1 fruit fly cellular context compared by ENCODE assay signal in genomic region chrX:12090195-12090784, dm6.
TF ChIP-seq lines count a peak whose summit lies in the region.

No protein-coding gene starts in this region.

TF ChIP-seq in whole organism, embryonic, 481 proteins besides CTCF, POLR2A, EP300 and RAD21 (continued from another document and continues in another):
- TF ChIP-seq CG13123 (GFP tag; optimal IDR thresholded peaks at IDR 0.05; lab: Kevin White, UChicago) (no peak), esg (GFP tag; conservative IDR thresholded peaks at IDR 0.05; lab: Robert Waterston, UW) (no peak), ara (GFP tag; IDR thresholded peaks at IDR 0.05; lab: Robert Waterston, UW) (no peak), sd (tag; optimal IDR thresholded peaks at IDR 0.05; lab: Kevin White, UChicago) (no peak), fd3F (GFP tag; optimal IDR thresholded peaks at IDR 0.05; lab: Kevin White, UChicago) (no peak), slou (GFP tag; optimal IDR thresholded peaks at IDR 0.05; lab: Kevin White, UChicago) (no peak), CG7786 (GFP tag; optimal IDR thresholded peaks at IDR 0.05; lab: Kevin White, UChicago) (no peak), CG15601 (tag; optimal IDR thresholded peaks at IDR 0.05; lab: Kevin White, UChicago) (no peak), ac (GFP tag; optimal IDR thresholded peaks at IDR 0.05; lab: Kevin White, UChicago) (no peak), CG15696 (tag; optimal IDR thresholded peaks at IDR 0.05; lab: Kevin White, UChicago) (peak; percentile 48), B-H1 (GFP tag; IDR thresholded peaks at IDR 0.05; lab: Robert Waterston, UW) (no peak), CG7556 (GFP tag; optimal IDR thresholded peaks at IDR 0.05; lab: Kevin White, UChicago) (peak; percentile 40), CG2712 (tag; optimal IDR thresholded peaks at IDR 0.05; lab: Kevin White, UChicago) (peak; percentile 53), CG9437 (GFP tag; optimal IDR thresholded peaks at IDR 0.05; lab: Kevin White, UChicago) (peak; percentile 18), NFAT (GFP tag; IDR thresholded peaks at IDR 0.05; lab: Robert Waterston, UW) (no peak), da (GFP tag; optimal IDR thresholded peaks at IDR 0.05; lab: Kevin White, UChicago) (no peak), ken (GFP tag; IDR thresholded peaks at IDR 0.05; lab: Robert Waterston, UW) (no peak), CG33557 (GFP tag; optimal IDR thresholded peaks at IDR 0.05; lab: Kevin White, UChicago) (peak; percentile 8), Taf1 (GFP tag; IDR thresholded peaks at IDR 0.05; lab: Robert Waterston, UW) (no peak), scrt (GFP tag; optimal IDR thresholded peaks at IDR 0.05; lab: Kevin White, UChicago) (no peak), Dip2 (GFP tag; IDR thresholded peaks at IDR 0.05; lab: Robert Waterston, UW) (no peak), Spps (tag; optimal IDR thresholded peaks at IDR 0.05; lab: Kevin White, UChicago) (peak; percentile 26), CG2889 (GFP tag; IDR thresholded peaks at IDR 0.05; lab: Robert Waterston, UW) (no peak), CG11085 (GFP tag; IDR thresholded peaks at IDR 0.05; lab: Robert Waterston, UW) (no peak), stwl (tag; optimal IDR thresholded peaks at IDR 0.05; lab: Kevin White, UChicago) (no peak), jigr1 (GFP tag; IDR thresholded peaks at IDR 0.05; lab: Robert Waterston, UW) (no peak), sens (GFP tag; lab: Kevin White, UChicago) (peak; percentile 47), CG16863 (GFP tag; optimal IDR thresholded peaks at IDR 0.05; lab: Kevin White, UChicago) (no peak), CG11504 (tag; optimal IDR thresholded peaks at IDR 0.05; lab: Kevin White, UChicago) (peak; percentile 50), tgo (GFP tag; IDR thresholded peaks at IDR 0.05; lab: Robert Waterston, UW) (no peak), CG12942 (GFP tag; optimal IDR thresholded peaks at IDR 0.05; lab: Kevin White, UChicago) (no peak), CG18262 (tag; optimal IDR thresholded peaks at IDR 0.05; lab: Kevin White, UChicago) (peak; percentile 59), CG31441 (GFP tag; IDR thresholded peaks at IDR 0.05; lab: Robert Waterston, UW) (0 out of 2 replicates have a peak, but pooled peaks have one; percentile 21), CG3995 (GFP tag; optimal IDR thresholded peaks at IDR 0.05; lab: Kevin White, UChicago) (no peak), Hr3 (GFP tag; optimal IDR thresholded peaks at IDR 0.05; lab: Kevin White, UChicago) (no peak), Hand (GFP tag; optimal IDR thresholded peaks at IDR 0.05; lab: Kevin White, UChicago) (no peak), lov (optimal IDR thresholded peaks at IDR 0.05; lab: Kevin White, UChicago) (no peak), lov (GFP tag; IDR thresholded peaks at IDR 0.05; lab: Robert Waterston, UW) (no peak), ems (GFP tag; optimal IDR thresholded peaks at IDR 0.05; lab: Kevin White, UChicago) (no peak), otp (GFP tag; IDR thresholded peaks at IDR 0.05; lab: Robert Waterston, UW) (no peak), CG17361 (GFP tag; IDR thresholded peaks at IDR 0.05; lab: Robert Waterston, UW) (peak; percentile 54; the same call in 2 of the 3 replicates), HHEX (GFP tag; optimal IDR thresholded peaks at IDR 0.05; lab: Kevin White, UChicago) (no peak), CG13424 (tag; optimal IDR thresholded peaks at IDR 0.05; lab: Kevin White, UChicago) (peak; percentile 10), CG1603 (tag; optimal IDR thresholded peaks at IDR 0.05; lab: Kevin White, UChicago) (no peak), CG15073 (GFP tag; optimal IDR thresholded peaks at IDR 0.05; lab: Kevin White, UChicago) (no peak), D19A (tag; optimal IDR thresholded peaks at IDR 0.05; lab: Kevin White, UChicago) (peak; percentile 29), nom (GFP tag; optimal IDR thresholded peaks at IDR 0.05; lab: Kevin White, UChicago) (no peak), gsb (GFP tag; IDR thresholded peaks at IDR 0.05; lab: Robert Waterston, UW) (no peak), CG8478 (optimal IDR thresholded peaks at IDR 0.05; lab: Kevin White, UChicago) (no peak), gcm (GFP tag; optimal IDR thresholded peaks at IDR 0.05; lab: Kevin White, UChicago) (peak; percentile 4), CG10979 (tag; optimal IDR thresholded peaks at IDR 0.05; lab: Kevin White, UChicago) (peak; percentile 64), CrebB (tag; optimal IDR thresholded peaks at IDR 0.05; lab: Kevin White, UChicago) (no peak), CG10267 (tag; optimal IDR thresholded peaks at IDR 0.05; lab: Kevin White, UChicago) (peak; percentile 42), CG17328 (GFP tag; IDR thresholded peaks at IDR 0.05; lab: Robert Waterston, UW) (peak; percentile 33; the same call in 1 of the 2 replicates), lola (GFP tag; optimal IDR thresholded peaks at IDR 0.05; lab: Kevin White, UChicago) (peak in 1 of 3 experiments; percentile 54), Rx (GFP tag; IDR thresholded peaks at IDR 0.05; lab: Robert Waterston, UW) (no peak), Fer1 (GFP tag; optimal IDR thresholded peaks at IDR 0.05; lab: Kevin White, UChicago) (no peak), Deaf1 (tag; optimal IDR thresholded peaks at IDR 0.05; lab: Kevin White, UChicago) (peak; percentile 8), Hr51 (GFP tag; optimal IDR thresholded peaks at IDR 0.05; lab: Kevin White, UChicago) (peak in 1 of 2 experiments; percentile 19), klu (GFP tag; IDR thresholded peaks at IDR 0.05; lab: Robert Waterston, UW) (no peak), ewg (GFP tag; optimal IDR thresholded peaks at IDR 0.05; lab: Kevin White, UChicago) (no peak), CoRest (tag; optimal IDR thresholded peaks at IDR 0.05; lab: Kevin White, UChicago) (peak; percentile 37), CG3065 (GFP tag; optimal IDR thresholded peaks at IDR 0.05; lab: Kevin White, UChicago) (no peak), NC2β (GFP tag; optimal IDR thresholded peaks at IDR 0.05; lab: Kevin White, UChicago) (no peak), Xrp1 (GFP tag; IDR thresholded peaks at IDR 0.05; lab: Robert Waterston, UW) (peak; percentile 52; the same call in 1 of the 2 replicates), CG4617 (GFP tag; optimal IDR thresholded peaks at IDR 0.05; lab: Kevin White, UChicago; ENCODE audit: borderline replicate concordance) (no peak), CG15269 (tag; optimal IDR thresholded peaks at IDR 0.05; lab: Kevin White, UChicago) (peak; percentile 17), nmo (GFP tag; optimal IDR thresholded peaks at IDR 0.05; lab: Kevin White, UChicago) (peak; percentile 25), grau (tag; optimal IDR thresholded peaks at IDR 0.05; lab: Kevin White, UChicago) (peak; percentile 37), Chrac-16 (GFP tag; optimal IDR thresholded peaks at IDR 0.05; lab: Kevin White, UChicago) (peak; percentile 22), eve (GFP tag; optimal IDR thresholded peaks at IDR 0.05; lab: Kevin White, UChicago) (no peak), CG9727 (GFP tag; optimal IDR thresholded peaks at IDR 0.05; lab: Kevin White, UChicago) (peak; percentile 35), knrl (GFP tag; IDR thresholded peaks at IDR 0.05; lab: Robert Waterston, UW; ENCODE audit: partially characterized antibody) (no peak), CG6683 (GFP tag; optimal IDR thresholded peaks at IDR 0.05; lab: Kevin White, UChicago) (no peak), CG7372 (GFP tag; IDR thresholded peaks at IDR 0.05; lab: Robert Waterston, UW) (no peak), CG2678 (tag; optimal IDR thresholded peaks at IDR 0.05; lab: Kevin White, UChicago) (peak; percentile 53), Lim3 (GFP tag; IDR thresholded peaks at IDR 0.05; lab: Robert Waterston, UW) (no peak), PHDP (tag; optimal IDR thresholded peaks at IDR 0.05; lab: Kevin White, UChicago) (peak; percentile 20), Trl (optimal IDR thresholded peaks at IDR 0.05; lab: Kevin White, UChicago) (peak; percentile 29 to 40), Trl (GFP tag; optimal IDR thresholded peaks at IDR 0.05; lab: Kevin White, UChicago) (no peak), sc (optimal IDR thresholded peaks at IDR 0.05; lab: Kevin White, UChicago) (no peak), sc (GFP tag; optimal IDR thresholded peaks at IDR 0.05; lab: Kevin White, UChicago) (peak; percentile 9), tna (GFP tag; IDR thresholded peaks at IDR 0.05; lab: Robert Waterston, UW; ENCODE audit: partially characterized antibody) (no peak), en (GFP tag; optimal IDR thresholded peaks at IDR 0.05; lab: Kevin White, UChicago) (no peak), Xbp1 (GFP tag; optimal IDR thresholded peaks at IDR 0.05; lab: Kevin White, UChicago) (no peak), ato (GFP tag; IDR thresholded peaks at IDR 0.05; lab: Robert Waterston, UW; ENCODE audit: partially characterized antibody) (no peak), CG3407 (GFP tag; optimal IDR thresholded peaks at IDR 0.05; lab: Kevin White, UChicago) (no peak), Bdp1 (GFP tag; optimal IDR thresholded peaks at IDR 0.05; lab: Kevin White, UChicago) (no peak), Hr78 (GFP tag; optimal IDR thresholded peaks at IDR 0.05; lab: Kevin White, UChicago) (no peak), CG7963 (GFP tag; IDR thresholded peaks at IDR 0.05; lab: Robert Waterston, UW; ENCODE audit: partially characterized antibody) (no peak), CG16813 (GFP tag; IDR thresholded peaks at IDR 0.05; lab: Robert Waterston, UW; ENCODE audit: partially characterized antibody) (no peak), NC2α (GFP tag; optimal IDR thresholded peaks at IDR 0.05; lab: Kevin White, UChicago) (no peak), ttk (GFP tag; IDR thresholded peaks at IDR 0.05; lab: Robert Waterston, UW) (no peak), Vsx1 (GFP tag; optimal IDR thresholded peaks at IDR 0.05; lab: Kevin White, UChicago) (no peak), CG10543 (GFP tag; optimal IDR thresholded peaks at IDR 0.05; lab: Kevin White, UChicago) (no peak), Neu2 (GFP tag; optimal IDR thresholded peaks at IDR 0.05; lab: Kevin White, UChicago; ENCODE audit: borderline replicate concordance) (no peak), CG10565 (GFP tag; optimal IDR thresholded peaks at IDR 0.05; lab: Kevin White, UChicago) (no peak), shn (GFP tag; optimal IDR thresholded peaks at IDR 0.05; lab: Kevin White, UChicago) (no peak), Oli (tag; optimal IDR thresholded peaks at IDR 0.05; lab: Kevin White, UChicago) (peak; percentile 6), Dref (GFP tag; IDR thresholded peaks at IDR 0.05; lab: Robert Waterston, UW) (no peak), gem (tag; optimal IDR thresholded peaks at IDR 0.05; lab: Kevin White, UChicago) (peak; percentile 70), CG12104 (GFP tag; optimal IDR thresholded peaks at IDR 0.05; lab: Kevin White, UChicago) (no peak), gce (GFP tag; IDR thresholded peaks at IDR 0.05; lab: Robert Waterston, UW) (no peak), Dip3 (GFP tag; optimal IDR thresholded peaks at IDR 0.05; lab: Kevin White, UChicago) (no peak), CG14441 (GFP tag; IDR thresholded peaks at IDR 0.05; lab: Robert Waterston, UW) (no peak), CG7745 (tag; optimal IDR thresholded peaks at IDR 0.05; lab: Kevin White, UChicago) (no peak), kni (GFP tag; optimal IDR thresholded peaks at IDR 0.05; lab: Kevin White, UChicago) (no peak), rib (GFP tag; IDR thresholded peaks at IDR 0.05; lab: Robert Waterston, UW) (no peak), CG16815 (GFP tag; optimal IDR thresholded peaks at IDR 0.05; lab: Kevin White, UChicago) (peak; percentile 16), ind (GFP tag; optimal IDR thresholded peaks at IDR 0.05; lab: Kevin White, UChicago) (no peak), HLH3B (GFP tag; IDR thresholded peaks at IDR 0.05; lab: Robert Waterston, UW) (no peak), dpn (GFP tag; optimal IDR thresholded peaks at IDR 0.05; lab: Kevin White, UChicago) (no peak), dmrt99B (tag; optimal IDR thresholded peaks at IDR 0.05; lab: Kevin White, UChicago) (peak; percentile 20), CG18476 (GFP tag; optimal IDR thresholded peaks at IDR 0.05; lab: Kevin White, UChicago) (no peak), CG6272 (GFP tag; IDR thresholded peaks at IDR 0.05; lab: Robert Waterston, UW) (no peak), CG4820 (GFP tag; optimal IDR thresholded peaks at IDR 0.05; lab: Kevin White, UChicago) (peak; percentile 2), Atf-2 (GFP tag; optimal IDR thresholded peaks at IDR 0.05; lab: Kevin White, UChicago) (no peak), Blimp-1 (GFP tag; optimal IDR thresholded peaks at IDR 0.05; lab: Kevin White, UChicago) (peak; percentile 36), CG30020 (tag; optimal IDR thresholded peaks at IDR 0.05; lab: Kevin White, UChicago) (no peak), dan (GFP tag; IDR thresholded peaks at IDR 0.05; lab: Robert Waterston, UW) (no peak), MTF-1 (GFP tag; optimal IDR thresholded peaks at IDR 0.05; lab: Kevin White, UChicago; ENCODE audit: borderline replicate concordance) (no peak), cas (GFP tag; IDR thresholded peaks at IDR 0.05; lab: Robert Waterston, UW) (no peak), mam (GFP tag; optimal IDR thresholded peaks at IDR 0.05; lab: Kevin White, UChicago) (no peak), Hmr (GFP tag; optimal IDR thresholded peaks at IDR 0.05; lab: Kevin White, UChicago) (peak; percentile 4), p53 (GFP tag; optimal IDR thresholded peaks at IDR 0.05; lab: Kevin White, UChicago) (no peak), Dp (GFP tag; optimal IDR thresholded peaks at IDR 0.05; lab: Kevin White, UChicago) (no peak), crol (GFP tag; IDR thresholded peaks at IDR 0.05; lab: Robert Waterston, UW) (peak; percentile 56), Gsc (GFP tag; IDR thresholded peaks at IDR 0.05; lab: Robert Waterston, UW) (no peak), CG11696 (GFP tag; IDR thresholded peaks at IDR 0.05; lab: Robert Waterston, UW) (peak; percentile 81), E2f1 (GFP tag; IDR thresholded peaks at IDR 0.05; lab: Robert Waterston, UW) (no peak), gfzf (GFP tag; optimal IDR thresholded peaks at IDR 0.05; lab: Kevin White, UChicago) (no peak), sisA (GFP tag; IDR thresholded peaks at IDR 0.05; lab: Robert Waterston, UW) (no peak), cwo (GFP tag; optimal IDR thresholded peaks at IDR 0.05; lab: Kevin White, UChicago) (no peak), phol (tag; optimal IDR thresholded peaks at IDR 0.05; lab: Kevin White, UChicago) (peak; percentile 50), CG8924 (tag; optimal IDR thresholded peaks at IDR 0.05; lab: Kevin White, UChicago) (peak; percentile 46), CG7987 (GFP tag; optimal IDR thresholded peaks at IDR 0.05; lab: Kevin White, UChicago) (no peak), BEAF-32 (GFP tag; optimal IDR thresholded peaks at IDR 0.05; lab: Kevin White, UChicago) (no peak), CG30431 (GFP tag; optimal IDR thresholded peaks at IDR 0.05; lab: Kevin White, UChicago) (no peak), Nf-YB (GFP tag; optimal IDR thresholded peaks at IDR 0.05; lab: Kevin White, UChicago) (peak; percentile 5)
